Fruit fly (Drosophila melanogaster): ENCODE results near the gene sob.

sob gene

DNA sequence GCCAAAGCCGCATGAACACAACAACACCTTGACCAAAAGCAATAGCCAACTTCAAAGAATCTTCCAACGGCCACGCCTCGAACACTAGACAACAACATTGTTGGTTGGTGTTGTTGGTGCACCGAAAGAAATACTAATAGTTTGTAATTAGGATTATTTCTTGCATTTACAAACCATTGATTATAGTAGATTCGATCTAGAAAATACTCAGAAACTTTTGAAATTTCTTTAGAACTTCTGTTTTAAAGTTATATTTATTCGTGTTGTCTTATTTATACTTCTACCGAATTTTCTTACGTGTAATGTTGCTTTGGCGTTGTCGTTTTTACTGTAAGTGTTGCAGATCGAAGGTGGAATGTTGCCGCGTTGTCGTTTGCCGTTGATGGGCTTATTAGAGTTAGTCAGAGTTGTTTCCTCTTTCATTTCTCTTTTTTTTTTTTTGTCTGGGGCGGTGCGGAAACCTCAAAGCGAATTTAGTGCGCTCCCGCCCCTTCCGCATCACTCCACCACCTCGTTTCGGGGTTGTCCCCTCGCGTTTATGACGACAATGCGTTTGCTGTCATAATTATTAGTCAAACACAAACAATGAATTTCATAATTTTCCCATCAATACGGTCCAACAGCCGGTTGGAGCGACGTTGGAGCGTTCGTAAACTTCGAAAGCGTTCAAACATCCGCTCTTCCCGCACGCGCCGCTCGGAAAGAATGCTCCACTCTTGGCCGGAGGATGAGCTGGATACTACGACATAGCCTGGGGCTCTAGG, 4.7 kb downstream of the sob start, which contains the start of gene CG43815:
Gene CG43815 (plus strand): TSS at position 532 of the 764 bp plus-strand sequence.
- no peak for TF ChIP-seq Vsx2 (GFP tag; optimal IDR thresholded peaks at IDR 0.05; ENCODE audit: partially characterized antibody)
- TF ChIP-seq foxo (GFP tag; optimal IDR thresholded peaks at IDR 0.05): no peak
- TF ChIP-seq h (GFP tag; optimal IDR thresholded peaks at IDR 0.05): peak; percentile 12
- TF ChIP-seq sage (GFP tag; optimal IDR thresholded peaks at IDR 0.05): no peak
- no peak for TF ChIP-seq fru (GFP tag; optimal IDR thresholded peaks at IDR 0.05)
- no peak for TF ChIP-seq rgr (GFP tag; optimal IDR thresholded peaks at IDR 0.05)

DNA sequence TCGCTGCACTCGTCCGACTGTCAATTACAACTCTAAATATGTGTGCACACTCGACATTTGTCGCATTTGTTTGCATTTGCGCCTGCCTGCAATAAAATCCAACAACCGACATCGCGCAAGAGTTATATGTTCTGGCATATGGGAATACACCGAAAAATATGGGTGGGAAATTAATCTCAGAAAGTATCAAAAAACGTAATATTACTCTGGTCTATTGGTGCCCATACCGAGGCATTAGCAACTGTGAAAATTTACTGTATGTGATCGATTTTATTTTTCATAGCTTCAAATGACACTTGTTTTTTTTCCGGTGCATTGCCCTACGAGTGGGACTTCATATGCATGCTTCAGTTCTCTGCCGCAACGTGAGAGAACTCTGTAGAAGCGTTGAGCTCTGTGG, 6.7 kb downstream of the sob start:
- peak in 1 of 2 experiments; percentile 41 for TF ChIP-seq foxo (GFP tag; optimal IDR thresholded peaks at IDR 0.05)
- no peak for TF ChIP-seq Rel (GFP tag; optimal IDR thresholded peaks at IDR 0.05)
- TF ChIP-seq Rel (tag; optimal IDR thresholded peaks at IDR 0.05): no peak
- TF ChIP-seq Hnf4 (GFP tag; optimal IDR thresholded peaks at IDR 0.05): peak; percentile 47
- no peak for TF ChIP-seq CG32264 (GFP tag; optimal IDR thresholded peaks at IDR 0.05)
- TF ChIP-seq usp (GFP tag; optimal IDR thresholded peaks at IDR 0.05): no peak
- TF ChIP-seq br (GFP tag; optimal IDR thresholded peaks at IDR 0.05): peak; percentile 34
- peak; percentile 38 for TF ChIP-seq HLH106 (tag; optimal IDR thresholded peaks at IDR 0.05)
- peak; percentile 42 for TF ChIP-seq rgr (GFP tag; optimal IDR thresholded peaks at IDR 0.05)
- no peak for TF ChIP-seq N (GFP tag; optimal IDR thresholded peaks at IDR 0.05)
- TF ChIP-seq ey (GFP tag; optimal IDR thresholded peaks at IDR 0.05): peak; percentile 58
- peak; percentile 49 for TF ChIP-seq h (GFP tag; optimal IDR thresholded peaks at IDR 0.05)
- no peak for TF ChIP-seq Dif (GFP tag; optimal IDR thresholded peaks at IDR 0.05; ENCODE audit: partially characterized antibody)
- peak; percentile 33 for TF ChIP-seq Sp1 (GFP tag; optimal IDR thresholded peaks at IDR 0.05)
- peak; percentile 72 for TF ChIP-seq sv (GFP tag; optimal IDR thresholded peaks at IDR 0.05)

DNA sequence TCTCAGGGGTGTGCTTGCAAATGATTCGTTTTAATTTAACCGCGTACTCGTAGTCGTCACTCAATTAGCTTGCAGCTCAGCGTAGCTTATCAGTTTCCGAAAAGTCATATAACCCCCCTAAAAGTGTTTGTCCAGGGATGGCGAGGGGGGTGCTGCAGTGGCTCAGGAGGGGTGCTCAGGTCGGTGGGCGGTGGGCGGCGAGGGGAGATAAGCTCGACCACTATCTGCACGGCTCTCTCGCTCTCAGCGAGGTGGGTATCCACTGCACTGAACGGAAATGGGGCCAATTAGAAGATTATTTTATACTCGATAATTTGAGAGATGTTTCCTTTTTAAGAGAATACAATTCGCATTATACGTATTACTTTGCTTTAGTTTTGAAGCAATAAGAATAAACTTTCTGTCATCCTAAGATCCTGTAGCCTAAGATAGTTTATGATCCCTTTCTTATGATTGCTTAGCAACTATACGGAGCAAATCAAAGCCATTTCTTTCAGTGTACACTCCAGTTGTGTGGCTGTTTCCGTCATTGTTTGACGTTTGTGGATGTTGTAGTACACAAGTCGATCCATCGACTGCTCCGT, 7.3 kb downstream of the sob start:
- TF ChIP-seq Mio (GFP tag; optimal IDR thresholded peaks at IDR 0.05) (no peak), Hr83 (GFP tag; optimal IDR thresholded peaks at IDR 0.05; ENCODE audit: poor library complexity, severe bottlenecking) (peak; percentile 61), foxo (GFP tag; optimal IDR thresholded peaks at IDR 0.05) (peak in 1 of 2 experiments; percentile 57), OdsH (GFP tag; optimal IDR thresholded peaks at IDR 0.05) (peak; percentile 63), Dfd (GFP tag; optimal IDR thresholded peaks at IDR 0.05) (no peak), fru (GFP tag; optimal IDR thresholded peaks at IDR 0.05) (peak; percentile 47), sv (GFP tag; optimal IDR thresholded peaks at IDR 0.05) (no peak), Sp1 (GFP tag; optimal IDR thresholded peaks at IDR 0.05) (peak; percentile 59), brk (GFP tag; optimal IDR thresholded peaks at IDR 0.05) (no peak), br (GFP tag; optimal IDR thresholded peaks at IDR 0.05) (peak; percentile 56), dmrt93B (GFP tag; optimal IDR thresholded peaks at IDR 0.05) (peak; percentile 59), HLH106 (tag; optimal IDR thresholded peaks at IDR 0.05) (peak; percentile 81), ey (GFP tag; optimal IDR thresholded peaks at IDR 0.05) (peak; percentile 72), h (GFP tag; optimal IDR thresholded peaks at IDR 0.05) (peak; percentile 51), CG9705 (GFP tag; optimal IDR thresholded peaks at IDR 0.05) (peak; percentile 70), Rel (GFP tag; optimal IDR thresholded peaks at IDR 0.05) (no peak), Rel (tag; optimal IDR thresholded peaks at IDR 0.05) (peak; percentile 52), rgr (GFP tag; optimal IDR thresholded peaks at IDR 0.05) (peak; percentile 66), psq (GFP tag; optimal IDR thresholded peaks at IDR 0.05) (peak; percentile 51), lola (GFP tag; optimal IDR thresholded peaks at IDR 0.05) (no peak), Hnf4 (GFP tag; optimal IDR thresholded peaks at IDR 0.05) (peak; percentile 21)

DNA sequence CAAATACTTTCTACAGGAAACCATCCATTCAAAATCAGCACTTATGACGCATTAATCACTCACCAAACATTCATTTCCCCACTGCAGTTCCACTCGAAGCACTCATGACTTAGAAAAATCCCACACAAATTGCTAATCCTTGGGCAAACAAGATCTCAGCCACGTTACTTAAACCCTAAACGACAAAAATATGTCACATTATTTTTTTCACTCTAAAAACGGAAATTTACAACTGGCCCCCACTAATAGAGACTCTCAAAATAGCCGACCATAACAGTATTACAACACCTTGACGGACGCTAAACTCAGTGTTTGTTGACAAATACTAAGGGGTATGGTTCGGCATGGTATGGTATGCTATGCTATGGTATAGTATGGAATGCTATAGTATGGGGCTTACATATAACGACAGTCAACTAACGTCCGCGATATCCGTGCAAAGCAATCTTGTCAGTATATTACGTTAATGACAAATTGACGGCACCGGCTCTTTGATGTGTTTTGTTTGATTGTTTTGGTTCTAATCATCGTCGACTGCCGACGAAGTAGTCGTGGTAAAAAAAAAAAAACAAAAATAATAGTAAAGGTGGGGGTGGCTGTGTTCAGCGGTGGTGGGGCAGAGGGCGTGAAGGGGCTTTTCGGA, 7.9 kb downstream of the sob start:
- no peak for TF ChIP-seq sage (GFP tag; optimal IDR thresholded peaks at IDR 0.05)
- no peak for TF ChIP-seq psq (GFP tag; optimal IDR thresholded peaks at IDR 0.05)
- no peak for TF ChIP-seq dl (GFP tag; optimal IDR thresholded peaks at IDR 0.05; ENCODE audit: insufficient read depth in 1 of 2, partially characterized antibody in 2 of 2)
- no peak for TF ChIP-seq usp (GFP tag; optimal IDR thresholded peaks at IDR 0.05)
- TF ChIP-seq Rel (GFP tag; optimal IDR thresholded peaks at IDR 0.05): no peak
- no peak for TF ChIP-seq Rel (tag; optimal IDR thresholded peaks at IDR 0.05)
- TF ChIP-seq br (GFP tag; optimal IDR thresholded peaks at IDR 0.05): no peak
- TF ChIP-seq brk (GFP tag; optimal IDR thresholded peaks at IDR 0.05): no peak
- no peak for TF ChIP-seq sv (GFP tag; optimal IDR thresholded peaks at IDR 0.05)
- no peak for TF ChIP-seq GATAd (GFP tag; optimal IDR thresholded peaks at IDR 0.05)
- no peak for TF ChIP-seq N (GFP tag; optimal IDR thresholded peaks at IDR 0.05)
- TF ChIP-seq h (GFP tag; optimal IDR thresholded peaks at IDR 0.05): no peak
- no peak for TF ChIP-seq HLH106 (tag; optimal IDR thresholded peaks at IDR 0.05)
- no peak for TF ChIP-seq pan (optimal IDR thresholded peaks at IDR 0.05)
- no peak for TF ChIP-seq fru (GFP tag; optimal IDR thresholded peaks at IDR 0.05)
- no peak for TF ChIP-seq rgr (GFP tag; optimal IDR thresholded peaks at IDR 0.05)
- no peak for TF ChIP-seq tai (GFP tag; optimal IDR thresholded peaks at IDR 0.05)
- TF ChIP-seq ey (GFP tag; optimal IDR thresholded peaks at IDR 0.05): no peak

Data from whole organism, wandering third instar larva.